Fruit fly (Drosophila melanogaster) whole organism, embryonic: ENCODE results near the gene Vdup1.

Experiments used
- Adf1 ChIP-seq: fragments of 200-800 bp; sonication (Bioruptor generic); IDR thresholded peaks from 2 replicates; pipeline ENCODE4 v1.3.6; 2022; ENCODE audit warnings: missing biosample characterization, missing genetic modification characterization
- Bdp1 ChIP-seq: fragments of 200-800 bp; sonication (Bioruptor generic); optimal IDR thresholded peaks from 3 replicates; lab custom pipeline; 2016; ENCODE audit warnings: missing biosample characterization, missing genetic modification characterization
- CG10267 ChIP-seq: fragments of 200-800 bp; sonication (Bioruptor generic); optimal IDR thresholded peaks from 2 replicates; lab custom pipeline; 2018; ENCODE audit warnings: missing biosample characterization, mild to moderate bottlenecking, missing genetic modification characterization, moderate library complexity
- CG10431 ChIP-seq: fragments of 200-800 bp; sonication (Bioruptor generic); optimal IDR thresholded peaks from 3 replicates; lab custom pipeline; 2018; ENCODE audit warnings: missing biosample characterization, mild to moderate bottlenecking, missing genetic modification characterization
- CG10654 ChIP-seq: fragments of 200-800 bp; sonication (Bioruptor generic); optimal IDR thresholded peaks from 2 replicates; lab custom pipeline; 2016; ENCODE audit warnings: missing biosample characterization, missing genetic modification characterization
- CG12219 ChIP-seq: fragments of 200-800 bp; sonication (Bioruptor generic); optimal IDR thresholded peaks from 3 replicates; lab custom pipeline; 2018; ENCODE audit warnings: missing biosample characterization, mild to moderate bottlenecking, missing genetic modification characterization
- CG12391 ChIP-seq: fragments of 200-800 bp; sonication (Bioruptor generic); optimal IDR thresholded peaks from 3 replicates; lab custom pipeline; 2018; ENCODE audit warnings: missing biosample characterization, mild to moderate bottlenecking, missing genetic modification characterization, moderate library complexity
- CG17612 ChIP-seq: fragments of 200-800 bp; sonication (Bioruptor generic); IDR thresholded peaks from 2 replicates; pipeline ENCODE4 v1.3.6; 2022; ENCODE audit warnings: missing biosample characterization, missing genetic modification characterization
- CG2199 ChIP-seq: fragments of 200-800 bp; sonication (Bioruptor generic); IDR thresholded peaks from 3 replicates; pipeline ENCODE4 v1.3.6; 2022; ENCODE audit warnings: missing biosample characterization, missing genetic modification characterization
- CG30020 ChIP-seq: fragments of 200-800 bp; optimal IDR thresholded peaks from 2 replicates; lab custom pipeline; 2019; ENCODE audit warnings: missing biosample characterization, mild to moderate bottlenecking, missing genetic modification characterization, moderate library complexity
- CG32767 ChIP-seq: fragments of 200-800 bp; sonication (Bioruptor generic); IDR thresholded peaks from 2 replicates; pipeline ENCODE4 v1.3.6; 2022; ENCODE audit warnings: missing biosample characterization, missing genetic modification characterization
- CG3281 ChIP-seq: fragments of 200-800 bp; sonication (Bioruptor generic); optimal IDR thresholded peaks from 3 replicates; lab custom pipeline; 2017; ENCODE audit warnings: missing biosample characterization, mild to moderate bottlenecking, missing genetic modification characterization
- CG33557 ChIP-seq: fragments of 200-800 bp; sonication (Bioruptor generic); optimal IDR thresholded peaks from 2 replicates; lab custom pipeline; 2019; ENCODE audit warnings: missing biosample characterization, mild to moderate bottlenecking, missing genetic modification characterization, moderate library complexity
- CG34422 ChIP-seq: fragments of 200-800 bp; sonication (Bioruptor generic); IDR thresholded peaks from 3 replicates; pipeline ENCODE4 v1.3.6; 2022; ENCODE audit warnings: missing biosample characterization, missing genetic modification characterization
- CG4617 ChIP-seq: fragments of 200-800 bp; sonication (Bioruptor generic); optimal IDR thresholded peaks from 3 replicates; lab custom pipeline; 2016; ENCODE audit warnings: missing biosample characterization, missing genetic modification characterization, borderline replicate concordance
- CG6254 ChIP-seq: fragments of 200-800 bp; sonication (Bioruptor generic); optimal IDR thresholded peaks from 3 replicates; lab custom pipeline; 2017; ENCODE audit warnings: mild to moderate bottlenecking, missing biosample characterization, missing genetic modification reagents, missing genetic modification characterization
- CG7271 ChIP-seq: fragments of 200-800 bp; sonication (Bioruptor generic); optimal IDR thresholded peaks from 2 replicates; lab custom pipeline; 2018; ENCODE audit warnings: missing biosample characterization, mild to moderate bottlenecking, missing genetic modification characterization, moderate library complexity
- CG9437 ChIP-seq: fragments of 200-800 bp; sonication (Bioruptor generic); optimal IDR thresholded peaks from 2 replicates; lab custom pipeline; 2018; ENCODE audit warnings: missing biosample characterization, mild to moderate bottlenecking, missing genetic modification characterization
- CG9876 ChIP-seq: fragments of 200-800 bp; sonication (Bioruptor generic); optimal IDR thresholded peaks from 2 replicates; lab custom pipeline; 2016; ENCODE audit warnings: missing biosample characterization, missing genetic modification characterization
- CTCF ChIP-seq: fragments of 200-800 bp; sonication (Bioruptor generic); optimal IDR thresholded peaks from 2 replicates; lab custom pipeline; 2017; ENCODE audit warnings: missing biosample characterization, mild to moderate bottlenecking, missing genetic modification characterization, moderate library complexity
- Dll ChIP-seq: fragments of 200-800 bp; sonication (Bioruptor generic); IDR thresholded peaks from 4 replicates; pipeline ENCODE4 v1.3.6; 2022; ENCODE audit warnings: missing biosample characterization, missing genetic modification characterization; ENCODE audit not compliant: partially characterized antibody
- Drgx ChIP-seq: fragments of 200-800 bp; sonication (Bioruptor generic); IDR thresholded peaks from 2 replicates; pipeline ENCODE4 v1.3.6; 2022; ENCODE audit warnings: missing biosample characterization, missing genetic modification characterization
- HHEX ChIP-seq: fragments of 200-800 bp; sonication (Bioruptor generic); optimal IDR thresholded peaks from 3 replicates; lab custom pipeline; 2017; ENCODE audit warnings: missing biosample characterization, mild to moderate bottlenecking, missing genetic modification characterization, missing genetic modification reagents
- HLHmδ ChIP-seq: fragments of 200-800 bp; sonication (Bioruptor generic); optimal IDR thresholded peaks from 2 replicates; lab custom pipeline; 2018; ENCODE audit warnings: missing biosample characterization, mild to moderate bottlenecking, missing genetic modification characterization, moderate library complexity
- Hmr ChIP-seq: fragments of 200-800 bp; sonication (Bioruptor generic); optimal IDR thresholded peaks from 3 replicates; lab custom pipeline; 2017; ENCODE audit warnings: mild to moderate bottlenecking, missing biosample characterization, missing genetic modification reagents, missing genetic modification characterization
- Hr39 ChIP-seq: fragments of >200 bp; optimal IDR thresholded peaks from 2 replicates; lab custom pipeline; 2017
- Rx ChIP-seq: fragments of 200-800 bp; sonication (Bioruptor generic); IDR thresholded peaks from 2 replicates; pipeline ENCODE4 v1.3.6; 2022; ENCODE audit warnings: missing biosample characterization, missing genetic modification characterization
- caup ChIP-seq: fragments of 200-800 bp; sonication (Bioruptor generic); optimal IDR thresholded peaks from 3 replicates; lab custom pipeline; 2017; ENCODE audit warnings: missing biosample characterization, mild to moderate bottlenecking, missing genetic modification characterization, moderate library complexity; ENCODE audit not compliant: severe bottlenecking
- chif ChIP-seq, 2 experiments: fragments of 200-800 bp; sonication (Bioruptor generic); optimal IDR thresholded peaks; 3 replicates each; lab custom pipeline; 2016; ENCODE audit warnings: missing biosample characterization in 2 of 2, missing genetic modification characterization in 2 of 2
- disco-r ChIP-seq: fragments of 200-800 bp; sonication (Bioruptor generic); optimal IDR thresholded peaks from 2 replicates; lab custom pipeline; 2016; ENCODE audit warnings: missing biosample characterization, missing genetic modification characterization
- esg ChIP-seq: fragments of 200-800 bp; sonication (Bioruptor generic); conservative IDR thresholded peaks from 2 replicates; pipeline ENCODE4 v1.3.6; 2022; ENCODE audit warnings: missing biosample characterization, missing genetic modification characterization
- ftz-f1 ChIP-seq: fragments of 200-800 bp; sonication (Bioruptor generic); optimal IDR thresholded peaks from 2 replicates; lab custom pipeline; 2016; ENCODE audit warnings: missing biosample characterization, missing genetic modification characterization
- gfzf ChIP-seq: fragments of 200-800 bp; sonication (Bioruptor generic); optimal IDR thresholded peaks from 2 replicates; lab custom pipeline; 2016; ENCODE audit warnings: missing biosample characterization, mild to moderate bottlenecking, missing genetic modification characterization, moderate library complexity
- grau ChIP-seq: fragments of 200-800 bp; optimal IDR thresholded peaks from 3 replicates; lab custom pipeline; 2019; ENCODE audit warnings: missing biosample characterization, mild to moderate bottlenecking, missing genetic modification characterization, moderate library complexity
- gt ChIP-seq: fragments of 200-800 bp; sonication (Bioruptor generic); IDR thresholded peaks from 2 replicates; pipeline ENCODE4 v1.3.6; 2022; ENCODE audit warnings: missing biosample characterization, missing genetic modification characterization
- hb ChIP-seq: fragments of 200-800 bp; sonication (Bioruptor generic); IDR thresholded peaks from 3 replicates; pipeline ENCODE4 v1.3.6; 2022; ENCODE audit warnings: missing biosample characterization, missing genetic modification characterization; ENCODE audit not compliant: partially characterized antibody
- ind ChIP-seq: fragments of 200-800 bp; sonication (Bioruptor generic); optimal IDR thresholded peaks from 3 replicates; lab custom pipeline; 2016; ENCODE audit warnings: missing biosample characterization, missing genetic modification characterization
- kni ChIP-seq: fragments of 200-800 bp; sonication (Bioruptor generic); optimal IDR thresholded peaks from 3 replicates; lab custom pipeline; 2017; ENCODE audit warnings: mild to moderate bottlenecking, missing biosample characterization, missing genetic modification reagents, missing genetic modification characterization
- lola ChIP-seq, 3 experiments: fragments of >200 bp in 2 of 3; fragments of 200-800 bp in 1 of 3; sonication (Bioruptor generic) in 1 of 3; optimal IDR thresholded peaks; 2 replicates each; lab custom pipeline; 2017 to 2019; ENCODE audit warnings: missing biosample characterization in 3 of 3, missing genetic modification characterization in 3 of 3, mild to moderate bottlenecking in 1 of 3, moderate library complexity in 1 of 3
- otp ChIP-seq: fragments of 200-800 bp; sonication (Bioruptor generic); IDR thresholded peaks from 3 replicates; pipeline ENCODE4, ENCODE4 v1.3.6; 2022; ENCODE audit warnings: missing biosample characterization, missing genetic modification characterization
- pfk ChIP-seq: fragments of 200-800 bp; sonication (Bioruptor generic); optimal IDR thresholded peaks from 2 replicates; lab custom pipeline; 2018; ENCODE audit warnings: missing biosample characterization, mild to moderate bottlenecking, missing genetic modification characterization, moderate library complexity
- psq ChIP-seq: fragments of 200-800 bp; sonication (Bioruptor generic); optimal IDR thresholded peaks from 2 replicates; lab custom pipeline; 2017; ENCODE audit warnings: missing biosample characterization, missing genetic modification characterization
- ranshi ChIP-seq: fragments of 200-800 bp; sonication (Bioruptor generic); IDR thresholded peaks from 2 replicates; pipeline ENCODE4 v1.3.6; 2022; ENCODE audit warnings: missing biosample characterization, missing genetic modification characterization
- sr ChIP-seq: fragments of 200-800 bp; sonication (Bioruptor generic); IDR thresholded peaks from 3 replicates; pipeline ENCODE4 v1.3.6; 2022; ENCODE audit warnings: missing biosample characterization, missing genetic modification characterization
- tll ChIP-seq, 2 experiments: fragments of 200-800 bp in 1 of 2; fragments of >200 bp in 1 of 2; sonication (Bioruptor generic) in 1 of 2; optimal IDR thresholded peaks; 2 replicates each; lab custom pipeline; 2017 to 2019; ENCODE audit warnings: missing biosample characterization in 2 of 2, missing genetic modification characterization in 2 of 2, mild to moderate bottlenecking in 1 of 2, moderate library complexity in 1 of 2
- tup ChIP-seq: fragments of 200-800 bp; sonication (Bioruptor generic); optimal IDR thresholded peaks from 2 replicates; lab custom pipeline; 2016; ENCODE audit warnings: missing biosample characterization, mild to moderate bottlenecking, missing genetic modification characterization, moderate library complexity
- yki ChIP-seq: fragments of >200 bp; optimal IDR thresholded peaks from 3 replicates; lab custom pipeline; 2018
- zen ChIP-seq: fragments of 200-800 bp; sonication (Bioruptor generic); optimal IDR thresholded peaks from 3 replicates; lab custom pipeline; 2018; ENCODE audit warnings: missing biosample characterization, mild to moderate bottlenecking, missing genetic modification characterization, moderate library complexity
- zf30C ChIP-seq: fragments of 200-800 bp; sonication (Bioruptor generic); optimal IDR thresholded peaks from 3 replicates; lab custom pipeline; 2018; ENCODE audit warnings: missing biosample characterization, mild to moderate bottlenecking, missing genetic modification characterization

Gene Vdup1

dm6 chr3L:211200-211599, 32.4 kb upstream of the Vdup1 start, which contains the start of gene Prp4k (continued):
- TF ChIP-seq pfk (no peak), yki (lab: Kevin White, UChicago) (no peak), CG4617 (GFP tag; lab: Kevin White, UChicago) (peak; percentile 87), CG34422 (GFP tag; lab: Robert Waterston, UW) (peak; percentile 27; the same call in 1 of the 3 replicates), Dll (GFP tag; lab: Robert Waterston, UW) (0 out of 4 replicates have a peak, but pooled peaks have one; percentile 33), gfzf (GFP tag; lab: Kevin White, UChicago) (peak; percentile 67), CTCF (GFP tag; lab: Kevin White, UChicago) (peak; percentile 0), CG12219 (GFP tag; lab: Kevin White, UChicago) (no peak), CG30020 (tag; lab: Kevin White, UChicago) (peak; percentile 4), ftz-f1 (GFP tag; lab: Kevin White, UChicago) (no peak)
- TF ChIP-seq, all 482 proteins: peak for 32

DNA sequence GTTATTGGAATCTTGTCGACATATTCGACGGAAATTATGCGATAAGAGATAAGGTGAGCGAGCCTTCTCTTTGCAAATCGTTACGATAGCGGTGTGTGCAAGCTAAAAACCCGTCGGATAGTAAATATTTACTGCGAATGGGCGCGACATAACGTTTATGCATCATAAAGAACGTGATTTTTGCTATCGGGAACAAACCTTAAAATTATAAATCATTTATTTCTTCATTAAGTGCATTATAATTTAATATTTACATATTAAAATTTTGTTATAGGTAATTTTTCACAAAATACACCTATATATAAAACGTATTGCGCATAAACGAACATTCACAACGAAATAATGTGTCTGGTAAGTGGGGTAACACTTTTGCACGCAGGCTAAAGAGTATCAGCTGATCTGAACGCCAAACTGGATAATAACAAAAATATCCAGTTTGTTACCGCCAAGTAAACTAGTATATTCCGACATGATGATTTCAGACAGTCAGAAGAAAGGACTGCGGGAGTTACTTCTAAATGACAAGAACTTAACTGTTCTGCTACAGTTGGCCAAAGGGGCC, 27.0 kb upstream of the Vdup1 start, which contains the start of the genes Gk1 and CG13876:
Gene Gk1 (minus strand): TSS at position 122 of the 562 bp plus-strand sequence.
Gene CG13876 (plus strand): TSS at position 412 of the 562 bp plus-strand sequence.
- peak; percentile 97 for TF ChIP-seq zen (tag; lab: Kevin White, UChicago)
- peak; percentile 91 for TF ChIP-seq CG10267 (tag; lab: Kevin White, UChicago)
- TF ChIP-seq lola (GFP tag; optimal IDR thresholded peaks at IDR 0.05; lab: Kevin White, UChicago) = peak in 1 of 3 experiments; percentile 94
- TF ChIP-seq zf30C = peak; percentile 25
- no peak for TF ChIP-seq sr (GFP tag; lab: Robert Waterston, UW)
- peak; percentile 98 for TF ChIP-seq Hmr (GFP tag; lab: Kevin White, UChicago)
- TF ChIP-seq CG9437 (GFP tag; lab: Kevin White, UChicago) = peak; percentile 93
- TF ChIP-seq CG32767 (GFP tag; lab: Robert Waterston, UW) = peak; percentile 94
- TF ChIP-seq hb (GFP tag; lab: Robert Waterston, UW) = no peak
- TF ChIP-seq gt (GFP tag; lab: Robert Waterston, UW) = peak; percentile 71
- TF ChIP-seq chif (GFP tag; optimal IDR thresholded peaks at IDR 0.05; lab: Kevin White, UChicago) = peak in 1 of 2 experiments; percentile 44
- TF ChIP-seq tll (GFP tag; optimal IDR thresholded peaks at IDR 0.05; lab: Kevin White, UChicago) = peak in 1 of 2 experiments; percentile 62
- peak; percentile 94 for TF ChIP-seq HHEX (GFP tag; lab: Kevin White, UChicago)
- TF ChIP-seq CG2199 = peak; percentile 94
- TF ChIP-seq psq (GFP tag; lab: Kevin White, UChicago) = peak; percentile 78
- TF ChIP-seq tup = peak; percentile 73
- peak; percentile 88 for TF ChIP-seq CG6254 (GFP tag; lab: Kevin White, UChicago)
- peak; percentile 48 for TF ChIP-seq Bdp1 (GFP tag; lab: Kevin White, UChicago)
- no peak for TF ChIP-seq HLHmδ (GFP tag; lab: Kevin White, UChicago)
- TF ChIP-seq CG10431 = peak; percentile 86
- TF ChIP-seq ind (GFP tag; lab: Kevin White, UChicago) = no peak
- TF ChIP-seq ranshi = peak; percentile 94
- TF ChIP-seq CG12391 (tag; lab: Kevin White, UChicago) = peak; percentile 98
- peak; percentile 90 for TF ChIP-seq CG10654 (GFP tag; lab: Kevin White, UChicago)
- peak; percentile 87 for TF ChIP-seq otp
- peak; percentile 86 for TF ChIP-seq Rx (GFP tag; lab: Robert Waterston, UW)
- TF ChIP-seq CG3281 (GFP tag; lab: Kevin White, UChicago) = peak; percentile 96
- peak; percentile 87 for TF ChIP-seq CG17612 (GFP tag; lab: Robert Waterston, UW)
- peak; percentile 89 for TF ChIP-seq kni
- TF ChIP-seq grau = peak; percentile 96
- TF ChIP-seq Hr39 (lab: Kevin White, UChicago) = no peak
- peak; percentile 83 for TF ChIP-seq Adf1 (GFP tag; lab: Robert Waterston, UW)
- peak; percentile 85 for TF ChIP-seq esg (GFP tag; lab: Robert Waterston, UW)
- peak; percentile 95 for TF ChIP-seq caup
- peak; percentile 94 for TF ChIP-seq CG7271
- peak; percentile 92 for TF ChIP-seq CG33557 (GFP tag; lab: Kevin White, UChicago)
- TF ChIP-seq Drgx (GFP tag; lab: Robert Waterston, UW) = peak; percentile 97
- no peak for TF ChIP-seq disco-r (GFP tag; lab: Kevin White, UChicago)
- TF ChIP-seq CG9876 (GFP tag; lab: Kevin White, UChicago) = no peak
